Worm (Caenorhabditis elegans): ENCODE measurements around the gene kmo-1.

Gene kmo-1

DNA sequence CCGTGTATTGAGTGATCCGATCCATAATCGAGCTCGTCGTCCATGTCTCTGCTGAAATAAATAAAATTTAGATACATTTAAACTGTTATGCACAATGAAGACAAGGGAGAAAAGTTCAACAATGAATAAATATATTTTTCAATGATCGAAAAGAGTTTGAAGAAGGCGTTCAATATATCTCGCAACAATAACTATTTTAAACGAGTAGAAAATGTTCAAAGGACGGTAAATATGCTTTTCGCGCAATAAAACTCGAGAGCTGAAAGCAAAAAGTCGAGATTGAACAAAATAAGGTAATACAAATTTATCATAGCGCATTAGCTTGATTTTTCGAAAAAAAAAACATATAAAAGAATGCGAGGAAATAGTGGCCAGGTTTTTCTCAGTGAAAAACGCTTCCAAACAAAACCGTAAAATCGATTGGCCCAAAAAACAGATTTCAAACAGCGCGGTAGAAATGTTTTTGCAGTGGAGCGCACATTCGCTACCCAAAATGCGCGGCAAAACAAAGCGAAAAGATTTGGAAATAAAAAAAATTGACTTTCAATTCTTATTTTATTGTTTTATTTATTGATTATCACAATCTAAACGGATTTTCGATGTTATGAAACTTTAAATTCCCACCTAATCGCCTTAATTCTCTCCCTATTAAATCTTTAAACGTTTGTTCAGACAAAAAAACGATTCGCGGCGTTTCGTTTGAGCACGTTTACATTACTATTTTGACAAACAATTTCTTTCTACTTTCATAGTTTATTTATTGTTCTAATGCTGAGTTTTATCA lies 29.3 kb downstream of the kmo-1 start, which contains the start of the genes kup-1 and F10C2.4 (continued):
- TF ChIP-seq nhr-76 (tag; optimal IDR thresholded peaks at IDR 0.05) (no peak), pax-3 (tag; optimal IDR thresholded peaks at IDR 0.05) (peak; percentile 55), unc-130 (tag; optimal IDR thresholded peaks at IDR 0.05) (no peak), grh-1 (GFP tag; IDR thresholded peaks at IDR 0.05) (no peak), nhr-11 (tag; optimal IDR thresholded peaks at IDR 0.05) (no peak), snu-23 (GFP tag; optimal IDR thresholded peaks at IDR 0.05) (peak; percentile 76), skn-1 (tag; optimal IDR thresholded peaks at IDR 0.05) (peak; percentile 58), fkh-8 (tag; optimal IDR thresholded peaks at IDR 0.05) (peak; percentile 42), nhr-77 (tag; optimal IDR thresholded peaks at IDR 0.05) (peak; percentile 51), tbx-2 (tag; optimal IDR thresholded peaks at IDR 0.05) (peak; percentile 66), nhr-71 (tag; optimal IDR thresholded peaks at IDR 0.05) (peak; percentile 82), swsn-7 (tag; optimal IDR thresholded peaks at IDR 0.05) (peak; percentile 54), fkh-4 (tag; optimal IDR thresholded peaks at IDR 0.05; ENCODE audit: borderline replicate concordance) (no peak), unc-86 (tag; optimal IDR thresholded peaks at IDR 0.05) (peak; percentile 48)

DNA sequence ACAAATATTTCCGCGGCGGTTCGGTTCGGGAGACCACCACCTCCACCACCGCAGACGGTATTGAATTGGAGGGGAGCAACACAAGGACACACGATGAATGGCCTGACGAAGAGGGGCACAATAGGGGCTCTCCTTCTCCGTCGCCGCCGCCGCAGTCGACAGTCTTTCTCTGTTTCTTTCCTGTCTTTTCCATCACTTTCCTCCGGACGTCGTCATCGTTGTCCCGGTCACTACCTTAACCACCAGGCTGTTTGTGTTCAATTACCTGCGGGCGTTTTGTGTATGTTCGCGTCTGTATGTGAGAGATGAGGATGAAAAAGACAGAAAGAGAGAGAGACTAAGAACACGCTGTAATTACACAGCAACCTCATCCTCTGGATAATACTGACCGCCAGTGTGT lies 30.6 kb downstream of the kmo-1 start:
- TF ChIP-seq lin-14 (GFP tag; optimal IDR thresholded peaks at IDR 0.05) (peak; percentile 29), nhr-85 (tag) (peak; percentile 34), elt-2 (tag; optimal IDR thresholded peaks at IDR 0.05) (no peak), blmp-1 (tag; optimal IDR thresholded peaks at IDR 0.05) (peak; percentile 28)

DNA sequence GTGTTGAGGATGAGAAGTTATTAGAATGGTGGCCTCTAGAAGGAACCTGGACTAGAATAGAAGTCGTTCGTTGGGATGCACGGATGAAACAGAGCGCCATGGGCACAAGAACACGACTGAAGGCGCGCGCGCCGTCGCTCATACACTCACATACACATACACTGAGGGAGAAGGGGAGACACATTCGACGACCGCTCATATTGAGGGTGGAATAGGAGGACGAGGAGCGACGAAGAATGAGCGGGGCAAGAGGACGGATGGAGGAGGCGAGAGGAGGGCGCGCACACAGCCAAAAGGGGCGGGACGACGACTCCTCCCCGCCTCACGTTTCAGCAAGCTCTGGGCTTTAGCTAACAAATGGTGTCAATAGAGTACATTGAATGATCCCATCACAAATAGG lies 31.5 kb downstream of the kmo-1 start:
- TF ChIP-seq lin-13 (GFP tag; optimal IDR thresholded peaks at IDR 0.05) = no peak
- no peak for TF ChIP-seq blmp-1 (tag; optimal IDR thresholded peaks at IDR 0.05)
- peak; percentile 5 for TF ChIP-seq ama-1 (optimal IDR thresholded peaks at IDR 0.05)
- peak; percentile 29 for TF ChIP-seq snu-23 (GFP tag; optimal IDR thresholded peaks at IDR 0.05)
- peak in 1 of 2 experiments; percentile 54 for TF ChIP-seq lin-35 (GFP tag; optimal IDR thresholded peaks at IDR 0.05)
- TF ChIP-seq swsn-7 (tag; optimal IDR thresholded peaks at IDR 0.05) = peak; percentile 26
- TF ChIP-seq dpl-1 (GFP tag; optimal IDR thresholded peaks at IDR 0.05) = peak in 1 of 3 experiments; percentile 34
- TF ChIP-seq nhr-84 (tag; optimal IDR thresholded peaks at IDR 0.05) = no peak
- no peak for TF ChIP-seq egl-13 (tag; optimal IDR thresholded peaks at IDR 0.05)
- peak; percentile 51 for TF ChIP-seq lin-14 (GFP tag; optimal IDR thresholded peaks at IDR 0.05)
- peak; percentile 46 for TF ChIP-seq nhr-47 (tag; optimal IDR thresholded peaks at IDR 0.05)
- peak in 2 of 3 experiments; percentile 8 to 58 for TF ChIP-seq ceh-82 (tag; optimal IDR thresholded peaks at IDR 0.05)
- peak; percentile 31 for TF ChIP-seq pax-3 (tag; optimal IDR thresholded peaks at IDR 0.05)
- no peak for TF ChIP-seq nhr-12 (tag; optimal IDR thresholded peaks at IDR 0.05)
- TF ChIP-seq xbp-1 (tag; optimal IDR thresholded peaks at IDR 0.05) = peak; percentile 22
- TF ChIP-seq ces-1 (GFP tag; optimal IDR thresholded peaks at IDR 0.05) = no peak
- TF ChIP-seq fkh-8 (tag; optimal IDR thresholded peaks at IDR 0.05) = peak; percentile 12
- TF ChIP-seq efl-1 (optimal IDR thresholded peaks at IDR 0.05) = no peak
- peak; percentile 18 to 58 for TF ChIP-seq efl-1 (GFP tag; optimal IDR thresholded peaks at IDR 0.05 in 1 of 2)
- peak; percentile 27 for TF ChIP-seq nhr-20 (tag; optimal IDR thresholded peaks at IDR 0.05)
- peak; percentile 28 for TF ChIP-seq dsc-1 (tag; optimal IDR thresholded peaks at IDR 0.05)

DNA sequence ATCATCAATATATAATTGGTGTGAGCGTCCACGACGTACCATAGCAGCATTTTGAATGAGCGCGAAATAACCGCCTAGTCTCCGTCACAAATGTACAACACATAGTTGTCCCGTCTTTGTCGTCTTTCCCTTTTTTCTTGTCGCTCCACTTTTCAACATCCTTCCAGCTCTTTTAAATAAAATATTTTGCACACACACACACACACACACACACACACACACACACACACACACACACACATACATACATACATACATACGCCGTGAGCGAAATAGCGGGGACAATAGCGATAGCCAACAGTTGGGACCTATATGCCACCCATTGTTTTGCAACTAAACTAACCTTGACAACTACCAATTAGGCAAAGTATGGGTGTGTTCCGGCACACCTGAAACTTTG lies 32.0 kb downstream of the kmo-1 start:
- no peak for TF ChIP-seq fkh-4 (tag; optimal IDR thresholded peaks at IDR 0.05; ENCODE audit: borderline replicate concordance)
- TF ChIP-seq isw-1 (GFP tag; IDR thresholded peaks at IDR 0.05) = peak; percentile 13; the same call in 1 of the 2 replicates
- no peak for TF ChIP-seq unc-130 (tag; optimal IDR thresholded peaks at IDR 0.05)
- peak; percentile 48 for TF ChIP-seq lin-14 (GFP tag; optimal IDR thresholded peaks at IDR 0.05)
- TF ChIP-seq unc-86 (tag; optimal IDR thresholded peaks at IDR 0.05) = peak; percentile 48

DNA sequence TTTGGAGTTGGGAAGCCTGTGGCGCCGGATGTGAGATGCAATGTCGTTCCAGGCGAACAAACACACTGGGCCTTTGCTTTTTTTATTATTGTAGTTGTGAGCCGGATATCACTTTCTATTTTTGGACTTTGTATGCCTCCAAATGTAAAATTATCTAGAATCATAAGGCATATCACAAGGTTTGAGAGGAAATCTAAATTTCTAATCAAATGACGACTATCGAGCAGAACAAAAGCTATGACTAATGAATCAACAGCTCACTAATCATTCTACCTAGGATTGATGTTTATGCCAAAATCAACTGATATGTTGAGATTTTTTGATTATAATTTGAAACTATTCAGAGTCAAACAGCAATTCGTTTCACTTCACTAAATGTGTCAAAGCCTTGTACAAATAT lies 32.4 kb downstream of the kmo-1 start:
- TF ChIP-seq C34B4.2 (tag; optimal IDR thresholded peaks at IDR 0.05) = no peak
- peak; percentile 65 for TF ChIP-seq dsc-1 (tag; optimal IDR thresholded peaks at IDR 0.05)
- TF ChIP-seq jun-1 (tag; optimal IDR thresholded peaks at IDR 0.05) = no peak
- TF ChIP-seq ceh-8 (GFP tag; optimal IDR thresholded peaks at IDR 0.05) = peak; percentile 71
- TF ChIP-seq ceh-90 (tag; optimal IDR thresholded peaks at IDR 0.05) = no peak
- no peak for TF ChIP-seq lin-15B (tag; optimal IDR thresholded peaks at IDR 0.05)
- TF ChIP-seq nhr-84 (tag; optimal IDR thresholded peaks at IDR 0.05) = no peak
- TF ChIP-seq mdl-1 (tag; optimal IDR thresholded peaks at IDR 0.05) = no peak
- TF ChIP-seq vab-15 (tag; optimal IDR thresholded peaks at IDR 0.05) = no peak
- TF ChIP-seq pax-3 (tag; optimal IDR thresholded peaks at IDR 0.05) = peak; percentile 79

Measured in whole organism, L1 larva.